Fruit fly (Drosophila melanogaster) whole organism, embryonic: ENCODE data around the gene Vm26Ac.

Experiments
- ATbp ChIP-seq: fragments of 200-800 bp; sonication (Bioruptor generic); optimal IDR thresholded peaks from 2 replicates; lab custom pipeline; 2017; ENCODE audit warnings: missing biosample characterization, mild to moderate bottlenecking, missing genetic modification characterization, missing genetic modification reagents
- Aef1 ChIP-seq: fragments of 200-800 bp; sonication (Bioruptor generic); IDR thresholded peaks from 3 replicates; pipeline ENCODE4 v1.3.6; 2022; ENCODE audit warnings: missing biosample characterization, missing genetic modification characterization
- Atf3 ChIP-seq: fragments of 200-800 bp; sonication (Bioruptor generic); optimal IDR thresholded peaks from 3 replicates; lab custom pipeline; 2016; ENCODE audit warnings: missing biosample characterization, missing genetic modification characterization
- CG10959 ChIP-seq: fragments of 200-800 bp; sonication (Bioruptor generic); IDR thresholded peaks from 2 replicates; pipeline ENCODE4 v1.3.6; 2022; ENCODE audit warnings: missing biosample characterization, missing genetic modification characterization
- CG12659 ChIP-seq: fragments of 200-800 bp; sonication (Bioruptor generic); optimal IDR thresholded peaks from 3 replicates; lab custom pipeline; 2017; ENCODE audit warnings: mild to moderate bottlenecking, missing biosample characterization, missing genetic modification reagents, missing genetic modification characterization
- CG13123 ChIP-seq: fragments of 200-800 bp; sonication (Bioruptor generic); optimal IDR thresholded peaks from 2 replicates; lab custom pipeline; 2016; ENCODE audit warnings: missing biosample characterization, missing genetic modification characterization
- CG14050 ChIP-seq: fragments of 200-800 bp; sonication (Bioruptor generic); IDR thresholded peaks from 3 replicates; pipeline ENCODE4 v1.3.6; 2022; ENCODE audit warnings: missing biosample characterization, missing genetic modification characterization
- CG1603 ChIP-seq: fragments of 200-800 bp; sonication (Bioruptor generic); optimal IDR thresholded peaks from 2 replicates; lab custom pipeline; 2019; ENCODE audit warnings: missing biosample characterization, mild to moderate bottlenecking, missing genetic modification characterization, moderate library complexity
- CG17612 ChIP-seq: fragments of 200-800 bp; sonication (Bioruptor generic); IDR thresholded peaks from 2 replicates; pipeline ENCODE4 v1.3.6; 2022; ENCODE audit warnings: missing biosample characterization, missing genetic modification characterization
- CG18619 ChIP-seq: fragments of 200-800 bp; sonication (Bioruptor generic); optimal IDR thresholded peaks from 3 replicates; lab custom pipeline; 2017; ENCODE audit warnings: missing biosample characterization, mild to moderate bottlenecking, missing genetic modification characterization
- CG18764 ChIP-seq: fragments of 200-800 bp; sonication (Bioruptor generic); optimal IDR thresholded peaks from 3 replicates; lab custom pipeline; 2016; ENCODE audit warnings: missing biosample characterization, missing genetic modification characterization
- CG2129 ChIP-seq: fragments of 200-800 bp; sonication (Bioruptor generic); IDR thresholded peaks from 2 replicates; pipeline ENCODE4 v1.3.6; 2022; ENCODE audit warnings: missing biosample characterization, missing genetic modification characterization; ENCODE audit not compliant: partially characterized antibody
- CG34224 ChIP-seq: fragments of 200-800 bp; sonication (Bioruptor generic); IDR thresholded peaks from 3 replicates; pipeline ENCODE4 v1.3.6; 2022; ENCODE audit warnings: missing biosample characterization, missing genetic modification characterization; ENCODE audit not compliant: partially characterized antibody
- CG3847 ChIP-seq: fragments of 200-800 bp; sonication (Bioruptor generic); IDR thresholded peaks from 2 replicates; pipeline ENCODE4 v1.3.6; 2022; ENCODE audit warnings: missing biosample characterization, missing genetic modification characterization
- CG5180 ChIP-seq: fragments of 200-800 bp; sonication (Bioruptor generic); optimal IDR thresholded peaks from 3 replicates; lab custom pipeline; 2017; ENCODE audit warnings: missing biosample characterization, missing genetic modification characterization, mild to moderate bottlenecking, moderate library complexity, missing genetic modification reagents
- CG7839 ChIP-seq: fragments of 200-800 bp; sonication (Bioruptor generic); optimal IDR thresholded peaks from 3 replicates; lab custom pipeline; 2018; ENCODE audit warnings: missing biosample characterization, mild to moderate bottlenecking, missing genetic modification characterization, moderate library complexity
- CG8281 ChIP-seq: fragments of 200-800 bp; sonication (Bioruptor generic); optimal IDR thresholded peaks from 2 replicates; lab custom pipeline; 2018; ENCODE audit warnings: missing biosample characterization, mild to moderate bottlenecking, missing genetic modification characterization, moderate library complexity
- CG9215 ChIP-seq: fragments of 200-800 bp; sonication (Bioruptor generic); IDR thresholded peaks from 2 replicates; pipeline ENCODE4 v1.3.6; 2022; ENCODE audit warnings: missing biosample characterization, missing genetic modification characterization
- CG9932 ChIP-seq: fragments of 200-800 bp; sonication (Bioruptor generic); IDR thresholded peaks from 2 replicates; pipeline ENCODE4 v1.3.6; 2022; ENCODE audit warnings: missing biosample characterization, missing genetic modification characterization
- Chrac-16 ChIP-seq: fragments of 200-800 bp; sonication (Bioruptor generic); optimal IDR thresholded peaks from 3 replicates; lab custom pipeline; 2016; ENCODE audit warnings: missing biosample characterization, missing genetic modification characterization
- Dll ChIP-seq: fragments of 200-800 bp; sonication (Bioruptor generic); IDR thresholded peaks from 4 replicates; pipeline ENCODE4 v1.3.6; 2022; ENCODE audit warnings: missing biosample characterization, missing genetic modification characterization; ENCODE audit not compliant: partially characterized antibody
- Dp ChIP-seq: fragments of 200-800 bp; sonication (Bioruptor generic); optimal IDR thresholded peaks from 2 replicates; lab custom pipeline; 2018; ENCODE audit warnings: missing biosample characterization, mild to moderate bottlenecking, missing genetic modification characterization, moderate library complexity
- E2f2 ChIP-seq: fragments of 200-800 bp; sonication (Bioruptor generic); IDR thresholded peaks from 2 replicates; pipeline ENCODE4 v1.3.6; 2022; ENCODE audit warnings: missing biosample characterization, missing genetic modification characterization
- H15 ChIP-seq: fragments of 200-800 bp; sonication (Bioruptor generic); IDR thresholded peaks from 3 replicates; pipeline ENCODE4 v1.3.6; 2022; ENCODE audit warnings: missing biosample characterization, missing genetic modification characterization
- Hsf ChIP-seq: fragments of 200-800 bp; sonication (Bioruptor generic); optimal IDR thresholded peaks from 3 replicates; lab custom pipeline; 2016; ENCODE audit warnings: missing biosample characterization, missing genetic modification characterization
- Lim3 ChIP-seq: fragments of 200-800 bp; sonication (Bioruptor generic); IDR thresholded peaks from 2 replicates; pipeline ENCODE4 v1.3.6; 2022; ENCODE audit warnings: missing biosample characterization, missing genetic modification characterization
- MTF-1 ChIP-seq: fragments of 200-800 bp; sonication (Bioruptor generic); optimal IDR thresholded peaks from 2 replicates; lab custom pipeline; 2018; ENCODE audit warnings: missing biosample characterization, mild to moderate bottlenecking, missing genetic modification characterization, borderline replicate concordance
- Myb ChIP-seq: fragments of 200-800 bp; sonication (Bioruptor generic); optimal IDR thresholded peaks from 2 replicates; lab custom pipeline; 2016; ENCODE audit warnings: missing biosample characterization, missing genetic modification characterization
- NC2α ChIP-seq: fragments of 200-800 bp; sonication (Bioruptor generic); optimal IDR thresholded peaks from 2 replicates; lab custom pipeline; 2016; ENCODE audit warnings: missing biosample characterization, missing genetic modification characterization
- Oaz ChIP-seq: fragments of 200-800 bp; sonication (Bioruptor generic); IDR thresholded peaks from 2 replicates; pipeline ENCODE4 v1.3.6; 2022; ENCODE audit warnings: missing biosample characterization, missing genetic modification characterization
- Xrp1 ChIP-seq: fragments of 200-800 bp; sonication (Bioruptor generic); IDR thresholded peaks from 2 replicates; pipeline ENCODE4 v1.3.6; 2022; ENCODE audit warnings: missing biosample characterization, missing genetic modification characterization
- ab ChIP-seq: fragments of 200-800 bp; sonication (Bioruptor generic); optimal IDR thresholded peaks from 2 replicates; lab custom pipeline; 2016; ENCODE audit warnings: missing biosample characterization, missing genetic modification characterization
- br ChIP-seq: fragments of >200 bp; optimal IDR thresholded peaks from 2 replicates; lab custom pipeline; 2017
- btn ChIP-seq: fragments of 200-800 bp; sonication (Bioruptor generic); optimal IDR thresholded peaks from 2 replicates; lab custom pipeline; 2016; ENCODE audit warnings: missing biosample characterization, missing genetic modification characterization
- caup ChIP-seq: fragments of 200-800 bp; sonication (Bioruptor generic); optimal IDR thresholded peaks from 3 replicates; lab custom pipeline; 2017; ENCODE audit warnings: missing biosample characterization, mild to moderate bottlenecking, missing genetic modification characterization, moderate library complexity; ENCODE audit not compliant: severe bottlenecking
- chinmo ChIP-seq: fragments of 200-800 bp; sonication (Bioruptor generic); IDR thresholded peaks from 4 replicates; pipeline ENCODE4 v1.3.6; 2022; ENCODE audit warnings: missing biosample characterization, missing genetic modification characterization; ENCODE audit not compliant: partially characterized antibody
- danr ChIP-seq: fragments of 200-800 bp; sonication (Bioruptor generic); IDR thresholded peaks from 2 replicates; pipeline ENCODE4 v1.3.6; 2022; ENCODE audit warnings: missing biosample characterization, missing genetic modification characterization
- gro ChIP-seq: fragments of 200-800 bp; sonication (Bioruptor generic); optimal IDR thresholded peaks from 2 replicates; lab custom pipeline; 2016; ENCODE audit warnings: missing biosample characterization, missing genetic modification characterization
- ham ChIP-seq: fragments of 200-800 bp; sonication (Bioruptor generic); IDR thresholded peaks from 2 replicates; pipeline ENCODE4 v1.3.6; 2022; ENCODE audit warnings: missing biosample characterization, missing genetic modification characterization
- hbn ChIP-seq: fragments of 200-800 bp; sonication (Bioruptor generic); IDR thresholded peaks from 2 replicates; pipeline ENCODE4 v1.3.6; 2022; ENCODE audit warnings: missing biosample characterization, missing genetic modification characterization; ENCODE audit not compliant: partially characterized antibody
- hth ChIP-seq: fragments of >200 bp; optimal IDR thresholded peaks from 2 replicates; lab custom pipeline; 2017; ENCODE audit warnings: inconsistent platforms
- jing ChIP-seq: fragments of 200-800 bp; sonication (Bioruptor generic); optimal IDR thresholded peaks from 2 replicates; lab custom pipeline; 2018; ENCODE audit warnings: missing biosample characterization, mild to moderate bottlenecking, missing genetic modification characterization
- mam ChIP-seq: fragments of 200-800 bp; sonication (Bioruptor generic); optimal IDR thresholded peaks from 3 replicates; lab custom pipeline; 2016; ENCODE audit warnings: missing biosample characterization, missing genetic modification characterization
- nerfin-2 ChIP-seq: fragments of 200-800 bp; sonication (Bioruptor generic); IDR thresholded peaks from 2 replicates; pipeline ENCODE4 v1.3.6; 2022; ENCODE audit warnings: missing biosample characterization, missing genetic modification characterization; ENCODE audit not compliant: partially characterized antibody
- psq ChIP-seq: fragments of 200-800 bp; sonication (Bioruptor generic); optimal IDR thresholded peaks from 2 replicates; lab custom pipeline; 2017; ENCODE audit warnings: missing biosample characterization, missing genetic modification characterization
- sens-2 ChIP-seq: fragments of 200-800 bp; sonication (Bioruptor generic); IDR thresholded peaks from 2 replicates; pipeline ENCODE4 v1.3.6; 2022; ENCODE audit warnings: missing biosample characterization, missing genetic modification characterization
- sob ChIP-seq: fragments of 200-800 bp; sonication (Bioruptor generic); IDR thresholded peaks from 2 replicates; pipeline ENCODE4 v1.3.6; 2022; ENCODE audit warnings: missing biosample characterization, missing genetic modification characterization
- ssp ChIP-seq: fragments of 200-800 bp; sonication (Bioruptor generic); IDR thresholded peaks from 2 replicates; pipeline ENCODE4 v1.3.6; 2022; ENCODE audit warnings: missing biosample characterization, missing genetic modification characterization
- sug ChIP-seq: fragments of 200-800 bp; optimal IDR thresholded peaks from 2 replicates; lab custom pipeline; 2019; ENCODE audit warnings: missing biosample characterization, mild to moderate bottlenecking, missing genetic modification characterization, moderate library complexity
- toy ChIP-seq: fragments of 200-800 bp; sonication (Bioruptor generic); IDR thresholded peaks from 2 replicates; pipeline ENCODE4 v1.3.6; 2022; ENCODE audit warnings: missing biosample characterization, missing genetic modification characterization
- unc-4 ChIP-seq: fragments of 200-800 bp; sonication (Bioruptor generic); IDR thresholded peaks from 2 replicates; pipeline ENCODE4 v1.3.6; 2022; ENCODE audit warnings: missing biosample characterization, missing genetic modification characterization; ENCODE audit not compliant: partially characterized antibody
- z ChIP-seq: fragments of 200-800 bp; sonication (Bioruptor generic); IDR thresholded peaks from 3 replicates; pipeline ENCODE4 v1.3.6; 2022; ENCODE audit warnings: missing biosample characterization, missing genetic modification characterization

The Vm26Ac gene

dm6 chr2L:5999247-5999646 lies 40.8 kb upstream of the Vm26Ac start, which contains the start of gene Kdm5 (continued):
- TF ChIP-seq CG9215 (GFP tag; lab: Robert Waterston, UW), result no peak
- peak; percentile 88 for TF ChIP-seq Myb (GFP tag; lab: Kevin White, UChicago)
- TF ChIP-seq sens-2 (GFP tag; lab: Robert Waterston, UW), result no peak
- TF ChIP-seq ATbp, result no peak
- TF ChIP-seq hbn, result no peak
- peak; percentile 30; the same call in 1 of the 2 replicates for TF ChIP-seq ssp (GFP tag; lab: Robert Waterston, UW)
- 0 out of 2 replicates have a peak, but pooled peaks have one; percentile 26 for TF ChIP-seq unc-4 (GFP tag; lab: Robert Waterston, UW)
- peak; percentile 55 for TF ChIP-seq CG3847 (GFP tag; lab: Robert Waterston, UW)
- no peak for TF ChIP-seq CG13123 (GFP tag; lab: Kevin White, UChicago)
- TF ChIP-seq CG12659 (GFP tag; lab: Kevin White, UChicago), result peak; percentile 76
- TF ChIP-seq nerfin-2 (GFP tag; lab: Robert Waterston, UW), result no peak
- TF ChIP-seq CG34224 (GFP tag; lab: Robert Waterston, UW), result no peak
- TF ChIP-seq CG14050, result no peak
- TF ChIP-seq br, result no peak
- TF ChIP-seq btn (GFP tag; lab: Kevin White, UChicago), result no peak
- no peak for TF ChIP-seq ab (GFP tag; lab: Kevin White, UChicago)
- TF ChIP-seq H15 (GFP tag; lab: Robert Waterston, UW), result no peak
- peak; percentile 99 for TF ChIP-seq sug
- no peak for TF ChIP-seq NC2α (GFP tag; lab: Kevin White, UChicago)
- TF ChIP-seq psq (GFP tag; lab: Kevin White, UChicago), result no peak
- peak; percentile 67 for TF ChIP-seq E2f2 (GFP tag; lab: Robert Waterston, UW)
- no peak for TF ChIP-seq Atf3 (GFP tag; lab: Kevin White, UChicago)
- no peak for TF ChIP-seq Aef1 (GFP tag; lab: Robert Waterston, UW)
- no peak for TF ChIP-seq mam (GFP tag; lab: Kevin White, UChicago)
- TF ChIP-seq sob (GFP tag; lab: Robert Waterston, UW), result peak; percentile 49; the same call in 1 of the 2 replicates
- TF ChIP-seq chinmo (GFP tag; lab: Robert Waterston, UW), result 0 out of 4 replicates have a peak, but pooled peaks have one; percentile 59
- TF ChIP-seq CG9932 (GFP tag; lab: Robert Waterston, UW), result peak; percentile 61
- TF ChIP-seq Hsf (GFP tag; lab: Kevin White, UChicago), result no peak
- peak; percentile 60 for TF ChIP-seq Dp (GFP tag; lab: Kevin White, UChicago)
- peak; percentile 29; the same call in 1 of the 2 replicates for TF ChIP-seq danr (GFP tag; lab: Robert Waterston, UW)
- TF ChIP-seq CG10959 (GFP tag; lab: Robert Waterston, UW), result no peak
- no peak for TF ChIP-seq toy (GFP tag; lab: Robert Waterston, UW)
- no peak for TF ChIP-seq CG8281 (tag; lab: Kevin White, UChicago)
- peak; percentile 30 for TF ChIP-seq MTF-1 (GFP tag; lab: Kevin White, UChicago)
- peak; percentile 22 for TF ChIP-seq gro (GFP tag; lab: Kevin White, UChicago)
- no peak for TF ChIP-seq ham
- TF ChIP-seq CG2129, result no peak
- no peak for TF ChIP-seq hth
- no peak for TF ChIP-seq Lim3
- TF ChIP-seq z (GFP tag; lab: Robert Waterston, UW), result no peak
- TF ChIP-seq Xrp1 (GFP tag; lab: Robert Waterston, UW), result no peak
- peak; percentile 82 for TF ChIP-seq CG1603 (tag; lab: Kevin White, UChicago)
- no peak for TF ChIP-seq Dll (GFP tag; lab: Robert Waterston, UW)
- TF ChIP-seq Chrac-16, result no peak
- peak; percentile 8 for TF ChIP-seq CG18619 (GFP tag; lab: Kevin White, UChicago)
- TF ChIP-seq CG17612 (GFP tag; lab: Robert Waterston, UW), result no peak
- TF ChIP-seq CG5180 (GFP tag; lab: Kevin White, UChicago), result no peak
- peak; percentile 4 for TF ChIP-seq CG7839 (tag; lab: Kevin White, UChicago)
- TF ChIP-seq Oaz (GFP tag; lab: Robert Waterston, UW), result no peak
- TF ChIP-seq CG18764, result no peak
- TF ChIP-seq jing (GFP tag; lab: Kevin White, UChicago), result no peak
- TF ChIP-seq caup (GFP tag; lab: Kevin White, UChicago), result peak; percentile 62
